Fruit fly (Drosophila melanogaster) whole organism, wandering third instar larva: ENCODE data around the gene Jwa.
A peak's percentile ranks its signal among the peaks of the same experiment; 100 is the strongest.

ENCODE experiments used
- CG32264 ChIP-seq: fragments of 200-800 bp; sonication (Bioruptor generic); optimal IDR thresholded peaks from 2 replicates; lab custom pipeline; 2016; ENCODE audit warnings: missing biosample characterization, missing genetic modification characterization
- CrebA ChIP-seq: fragments of 200-800 bp; sonication (Bioruptor generic); optimal IDR thresholded peaks from 2 replicates; lab custom pipeline; 2016; ENCODE audit warnings: missing biosample characterization, mild to moderate bottlenecking, missing genetic modification characterization, borderline replicate concordance
- Dfd ChIP-seq: fragments of >200 bp; optimal IDR thresholded peaks from 2 replicates; lab custom pipeline; 2017; ENCODE audit warnings: missing biosample characterization, missing genetic modification characterization
- Dif ChIP-seq: fragments of 200-275, 200-300 bp; sonication (Bioruptor generic); optimal IDR thresholded peaks from 2 replicates; lab custom pipeline; 2018; ENCODE audit warnings: missing biosample characterization, missing genetic modification characterization; ENCODE audit not compliant: partially characterized antibody
- GATAd ChIP-seq: sonication (Bioruptor generic); optimal IDR thresholded peaks from 2 replicates; lab custom pipeline; 2016; ENCODE audit warnings: missing biosample characterization, missing genetic modification characterization
- HLH106 ChIP-seq: fragments of 200-800 bp; optimal IDR thresholded peaks from 3 replicates; lab custom pipeline; 2019; ENCODE audit warnings: missing biosample characterization, mild to moderate bottlenecking, missing genetic modification characterization, moderate library complexity
- Hnf4 ChIP-seq: fragments of 200-800 bp; sonication (Bioruptor generic); optimal IDR thresholded peaks from 2 replicates; lab custom pipeline; 2016; ENCODE audit warnings: missing biosample characterization, mild to moderate bottlenecking, missing genetic modification characterization
- Hr78 ChIP-seq: fragments of >200 bp; optimal IDR thresholded peaks from 2 replicates; lab custom pipeline; 2017; ENCODE audit warnings: missing biosample characterization, missing genetic modification characterization
- Hr83 ChIP-seq: fragments of 200-300 bp; sonication (Bioruptor generic); optimal IDR thresholded peaks from 2 replicates; lab custom pipeline; 2016; ENCODE audit warnings: missing biosample characterization, mild to moderate bottlenecking, missing genetic modification characterization, moderate library complexity; ENCODE audit not compliant: poor library complexity, severe bottlenecking
- Mio ChIP-seq: sonication (Bioruptor generic); optimal IDR thresholded peaks from 2 replicates; lab custom pipeline; 2016; ENCODE audit warnings: missing biosample characterization, missing genetic modification characterization
- Myc ChIP-seq: fragments of >200 bp; optimal IDR thresholded peaks from 2 replicates; lab custom pipeline; 2017
- N ChIP-seq: fragments of >200 bp; optimal IDR thresholded peaks from 2 replicates; lab custom pipeline; 2018; ENCODE audit warnings: missing biosample characterization, missing external identifiers, missing genetic modification characterization
- OdsH ChIP-seq: fragments of 200-800 bp; sonication (Bioruptor generic); optimal IDR thresholded peaks from 2 replicates; lab custom pipeline; 2016; ENCODE audit warnings: missing biosample characterization, mild to moderate bottlenecking, missing genetic modification characterization
- Rel ChIP-seq, 2 experiments: fragments of 200-800 bp; sonication (Bioruptor generic) in 1 of 2; optimal IDR thresholded peaks; 2 replicates in 1 of 2; 3 replicates in 1 of 2; lab custom pipeline; 2016 to 2019; ENCODE audit warnings: mild to moderate bottlenecking in 2 of 2, missing biosample characterization in 2 of 2, missing genetic modification characterization in 2 of 2, moderate library complexity in 1 of 2
- Vsx2 ChIP-seq: fragments of 200-300, 225-300 bp; sonication (Bioruptor generic); optimal IDR thresholded peaks from 2 replicates; lab custom pipeline; 2018; ENCODE audit warnings: missing biosample characterization, missing genetic modification characterization; ENCODE audit not compliant: partially characterized antibody
- br ChIP-seq: fragments of 200-800 bp; sonication (Bioruptor generic); optimal IDR thresholded peaks from 2 replicates; lab custom pipeline; 2016; ENCODE audit warnings: missing biosample characterization, missing genetic modification characterization
- brk ChIP-seq: fragments of 200-800 bp; sonication (Bioruptor generic); optimal IDR thresholded peaks from 2 replicates; lab custom pipeline; 2016; ENCODE audit warnings: missing biosample characterization, mild to moderate bottlenecking, missing genetic modification characterization
- dmrt93B ChIP-seq: fragments of 200-800 bp; sonication (Bioruptor generic); optimal IDR thresholded peaks from 2 replicates; lab custom pipeline; 2018; ENCODE audit warnings: missing biosample characterization, mild to moderate bottlenecking, missing genetic modification characterization
- dsf ChIP-seq: sonication (Bioruptor generic); optimal IDR thresholded peaks from 2 replicates; lab custom pipeline; 2016; ENCODE audit warnings: missing biosample characterization, missing genetic modification characterization, borderline replicate concordance
- ey ChIP-seq: fragments of 200-800 bp; sonication (Bioruptor generic); optimal IDR thresholded peaks from 2 replicates; lab custom pipeline; 2016; ENCODE audit warnings: missing biosample characterization, missing genetic modification characterization
- foxo ChIP-seq, 2 experiments: fragments of 200-800 bp; sonication (Bioruptor generic); optimal IDR thresholded peaks; 2 replicates in 1 of 2; 3 replicates in 1 of 2; lab custom pipeline; 2016 to 2017; ENCODE audit warnings: missing biosample characterization in 2 of 2, missing genetic modification characterization in 2 of 2
- fru ChIP-seq: fragments of 200-800 bp; sonication (Bioruptor generic); optimal IDR thresholded peaks from 3 replicates; lab custom pipeline; 2016; ENCODE audit warnings: missing biosample characterization, mild to moderate bottlenecking, missing genetic modification characterization
- h ChIP-seq: fragments of 200-800 bp; sonication (Bioruptor generic); optimal IDR thresholded peaks from 3 replicates; lab custom pipeline; 2016; ENCODE audit warnings: missing biosample characterization, mild to moderate bottlenecking, missing genetic modification characterization
- jim ChIP-seq: fragments of 175-275, 200-325 bp; sonication (Bioruptor generic); optimal IDR thresholded peaks from 2 replicates; lab custom pipeline; 2016; ENCODE audit warnings: missing biosample characterization, mild to moderate bottlenecking, missing genetic modification characterization
- lola ChIP-seq: fragments of >200 bp; optimal IDR thresholded peaks from 2 replicates; lab custom pipeline; 2017; ENCODE audit warnings: missing biosample characterization, missing genetic modification characterization
- pan ChIP-seq: fragments of >200 bp; optimal IDR thresholded peaks from 2 replicates; lab custom pipeline; 2017
- psq ChIP-seq: fragments of 200-800 bp; sonication (Bioruptor generic); optimal IDR thresholded peaks from 3 replicates; lab custom pipeline; 2017; ENCODE audit warnings: missing biosample characterization, mild to moderate bottlenecking, missing genetic modification characterization, moderate library complexity
- rgr ChIP-seq: fragments of 200-800 bp; sonication (Bioruptor generic); optimal IDR thresholded peaks from 3 replicates; lab custom pipeline; 2016; ENCODE audit warnings: missing biosample characterization, mild to moderate bottlenecking, missing genetic modification characterization
- sage ChIP-seq: fragments of 200-800 bp; sonication (Bioruptor generic); optimal IDR thresholded peaks from 2 replicates; lab custom pipeline; 2016; ENCODE audit warnings: missing biosample characterization, mild to moderate bottlenecking, missing genetic modification characterization
- sv ChIP-seq: fragments of 200-800 bp; sonication (Bioruptor generic); optimal IDR thresholded peaks from 3 replicates; lab custom pipeline; 2016; ENCODE audit warnings: missing biosample characterization, missing genetic modification characterization
- tai ChIP-seq: sonication (Bioruptor generic); optimal IDR thresholded peaks from 2 replicates; lab custom pipeline; 2016; ENCODE audit warnings: missing biosample characterization, missing genetic modification characterization
- usp ChIP-seq: fragments of >200 bp; optimal IDR thresholded peaks from 2 replicates; lab custom pipeline; 2017; ENCODE audit warnings: missing biosample characterization, missing genetic modification characterization
- woc ChIP-seq: sonication (Bioruptor generic); optimal IDR thresholded peaks from 2 replicates; lab custom pipeline; 2016; ENCODE audit warnings: missing biosample characterization, mild to moderate bottlenecking, missing genetic modification characterization

Gene Jwa

DNA sequence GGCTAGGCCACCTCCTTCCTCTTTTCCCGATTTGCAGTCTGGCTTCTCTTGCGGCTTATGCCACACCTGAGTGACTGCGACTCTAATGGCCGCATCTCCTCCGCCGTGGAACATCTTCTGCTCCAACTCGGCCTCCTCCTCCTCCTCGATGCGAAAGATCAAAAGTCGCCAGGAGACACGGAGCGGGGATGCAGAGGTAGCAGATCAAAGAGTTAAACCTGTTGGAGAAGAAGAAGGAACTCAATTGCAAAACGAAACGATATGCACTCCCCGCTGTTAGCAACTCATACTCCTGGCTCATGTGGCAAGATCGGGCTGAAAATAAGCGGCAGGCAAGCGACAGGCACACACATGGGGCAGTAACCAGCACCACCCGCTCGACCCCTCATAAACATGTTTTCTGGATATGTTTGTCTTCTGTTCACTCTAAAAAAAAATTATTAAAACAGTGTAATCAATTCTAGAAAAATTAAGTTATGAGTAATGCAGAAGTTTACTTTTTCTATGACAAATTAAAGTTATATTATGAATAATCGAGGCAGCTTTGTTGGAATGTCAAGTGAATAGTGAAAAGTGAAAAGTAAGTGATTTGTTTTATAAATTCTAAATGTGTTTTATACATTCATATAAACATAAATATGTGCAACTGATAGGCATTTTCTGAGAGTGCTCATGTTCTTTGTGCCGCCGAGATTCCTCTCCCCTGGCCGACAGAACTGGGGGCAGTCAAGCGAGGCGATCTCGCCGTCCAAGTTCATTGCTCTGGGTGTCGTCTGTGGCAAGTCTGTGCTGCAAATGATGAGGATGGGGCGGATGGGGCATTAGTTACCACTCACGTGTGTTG lies 40.6 kb downstream of the Jwa start (continued):
- TF ChIP-seq Vsx2 (GFP tag; lab: Kevin White, UChicago) (peak; percentile 86), Mio (GFP tag; lab: Kevin White, UChicago) (no peak), Hnf4 (GFP tag; lab: Kevin White, UChicago) (peak; percentile 78)

DNA sequence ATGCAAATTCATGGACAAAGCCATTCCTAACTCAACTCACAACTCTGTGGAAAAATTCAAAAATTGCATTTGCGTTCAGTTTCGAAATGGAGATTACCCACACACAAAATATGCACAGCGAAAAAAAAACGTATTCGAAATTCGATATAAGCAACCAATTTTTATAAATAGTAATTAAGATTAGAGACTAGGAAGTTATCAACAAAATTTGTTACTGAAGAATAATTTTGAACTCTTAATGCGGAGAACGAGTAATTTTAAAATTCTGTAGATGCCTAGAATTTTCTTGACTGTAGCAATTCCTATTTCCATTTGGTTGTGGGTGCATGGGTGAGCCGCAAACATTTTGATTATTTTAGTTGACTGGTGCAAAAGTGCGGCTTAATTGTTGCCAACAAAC lies 42.1 kb downstream of the Jwa start:
- TF ChIP-seq Vsx2 (GFP tag; lab: Kevin White, UChicago) = no peak
- peak; percentile 2 for TF ChIP-seq rgr (GFP tag; lab: Kevin White, UChicago)
- TF ChIP-seq lola = no peak
- TF ChIP-seq pan = no peak
- TF ChIP-seq usp (GFP tag; lab: Kevin White, UChicago) = no peak
- TF ChIP-seq Hr78 (GFP tag; lab: Kevin White, UChicago) = no peak
- no peak for TF ChIP-seq br (GFP tag; lab: Kevin White, UChicago)
- TF ChIP-seq Mio (GFP tag; lab: Kevin White, UChicago) = no peak
- no peak for TF ChIP-seq dmrt93B (GFP tag; lab: Kevin White, UChicago)
- no peak for TF ChIP-seq Dif (GFP tag; lab: Kevin White, UChicago)
- peak; percentile 6 for TF ChIP-seq fru (GFP tag; lab: Kevin White, UChicago)
- TF ChIP-seq CG32264 (GFP tag; lab: Kevin White, UChicago) = no peak
- TF ChIP-seq dsf (GFP tag; lab: Kevin White, UChicago) = no peak
- TF ChIP-seq N (GFP tag; lab: Kevin White, UChicago) = no peak
- peak in 1 of 2 experiments; percentile 28 for TF ChIP-seq foxo (GFP tag; optimal IDR thresholded peaks at IDR 0.05; lab: Kevin White, UChicago)
- no peak for TF ChIP-seq psq (GFP tag; lab: Kevin White, UChicago)
- no peak for TF ChIP-seq sv
- TF ChIP-seq brk (GFP tag; lab: Kevin White, UChicago) = no peak
- TF ChIP-seq ey (GFP tag; lab: Kevin White, UChicago) = peak; percentile 5
- peak; percentile 32 for TF ChIP-seq OdsH (GFP tag; lab: Kevin White, UChicago)
- peak; percentile 19 for TF ChIP-seq h (GFP tag; lab: Kevin White, UChicago)

DNA sequence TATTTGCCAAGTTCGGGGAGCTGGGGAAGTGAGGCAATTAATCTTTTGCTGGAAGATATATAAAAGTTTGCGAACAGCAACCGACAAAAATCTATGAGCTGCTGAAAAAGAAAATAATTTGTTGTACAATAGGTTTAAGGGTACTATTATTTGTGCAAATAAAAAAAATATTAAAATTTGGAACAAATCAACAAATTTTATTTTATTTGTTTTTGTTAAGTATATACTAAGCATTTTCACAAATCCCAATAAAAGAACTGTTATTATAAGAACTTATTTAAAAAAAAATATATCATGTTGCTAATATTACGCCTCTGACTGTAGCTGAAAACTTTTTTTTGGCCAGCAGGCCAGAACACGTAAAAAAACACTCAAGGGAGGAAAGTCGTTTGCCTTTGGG lies 47.4 kb downstream of the Jwa start:
- TF ChIP-seq jim (GFP tag; lab: Kevin White, UChicago) (no peak), HLH106 (tag; lab: Kevin White, UChicago) (peak; percentile 8), foxo (GFP tag; optimal IDR thresholded peaks at IDR 0.05; lab: Kevin White, UChicago) (peak in 1 of 2 experiments; percentile 18)

DNA sequence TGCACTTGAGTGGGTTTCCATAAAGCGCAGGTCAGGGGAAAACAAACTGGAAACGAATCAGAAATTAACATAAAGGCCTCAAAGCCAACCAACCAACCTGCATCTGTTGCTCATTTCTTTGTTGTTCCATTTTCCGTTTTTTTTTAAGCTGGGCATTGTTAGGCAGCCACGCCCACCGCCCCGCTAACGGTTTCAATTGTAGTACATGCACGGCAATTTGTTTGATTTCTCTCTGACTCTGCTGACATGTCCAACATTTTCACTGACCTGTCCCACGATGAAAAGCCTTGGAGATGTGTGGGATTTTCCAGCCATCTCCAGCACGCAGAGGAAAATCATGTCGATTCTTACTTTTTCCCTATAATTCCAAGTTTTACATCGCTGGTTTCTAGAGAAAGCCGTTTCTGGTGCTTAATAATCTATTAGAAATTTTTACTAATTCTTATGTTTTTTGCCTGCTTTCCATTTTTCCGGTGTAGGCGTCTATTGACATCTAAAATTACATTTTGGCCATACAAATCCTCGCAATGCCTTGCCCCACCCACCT lies 48.7 kb downstream of the Jwa start:
- TF ChIP-seq Dfd (GFP tag; lab: Kevin White, UChicago) (no peak), tai (GFP tag; lab: Kevin White, UChicago) (no peak), Myc (lab: Kevin White, UChicago) (no peak), pan (no peak), HLH106 (tag; lab: Kevin White, UChicago) (no peak), woc (GFP tag; lab: Kevin White, UChicago) (no peak), sv (no peak), Vsx2 (GFP tag; lab: Kevin White, UChicago) (no peak), lola (no peak), Rel (GFP tag; optimal IDR thresholded peaks at IDR 0.05; lab: Kevin White, UChicago) (no peak), Rel (tag; optimal IDR thresholded peaks at IDR 0.05; lab: Kevin White, UChicago) (no peak), dsf (GFP tag; lab: Kevin White, UChicago) (no peak), Hr83 (no peak), N (GFP tag; lab: Kevin White, UChicago) (no peak), sage (GFP tag; lab: Kevin White, UChicago) (no peak), brk (GFP tag; lab: Kevin White, UChicago) (no peak), jim (GFP tag; lab: Kevin White, UChicago) (no peak), usp (GFP tag; lab: Kevin White, UChicago) (no peak), GATAd (GFP tag; lab: Kevin White, UChicago) (no peak), CrebA (GFP tag; lab: Kevin White, UChicago) (no peak), psq (GFP tag; lab: Kevin White, UChicago) (no peak)
